Fruit fly (Drosophila melanogaster): ENCODE measurements around the gene CG10898.

Gene CG10898

DNA sequence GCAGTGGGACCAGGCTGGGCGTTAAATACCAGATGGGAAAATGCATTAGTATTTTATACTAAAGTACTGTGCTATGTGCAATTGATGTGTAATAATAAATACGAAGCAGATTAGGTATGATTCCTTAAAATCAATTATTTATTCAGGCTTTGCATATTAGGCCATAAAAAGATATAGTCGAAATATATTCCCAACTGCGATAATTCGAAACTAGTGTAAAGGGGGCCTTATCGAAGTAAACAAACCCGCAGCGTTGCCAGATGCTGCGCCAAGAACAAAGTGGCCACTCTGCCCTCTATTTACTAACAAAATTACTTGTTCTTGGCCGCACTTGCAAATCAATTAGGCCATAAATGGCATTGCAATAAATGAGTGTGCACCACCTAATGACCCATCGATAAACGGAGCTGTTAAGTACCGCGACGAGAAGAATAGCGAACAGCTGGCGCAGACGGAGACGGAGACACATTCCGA is at the start of gene CG10898:
CG10898 (plus strand) TSS at position 285 of the 474 bp plus-strand sequence.
- TF ChIP-seq trem (tag; optimal IDR thresholded peaks at IDR 0.05) (peak; percentile 81), PHDP (tag; optimal IDR thresholded peaks at IDR 0.05) (peak; percentile 84), CG3726 (GFP tag; IDR thresholded peaks at IDR 0.05) (peak; percentile 82), wdn (GFP tag; IDR thresholded peaks at IDR 0.05) (peak; percentile 75), sc (optimal IDR thresholded peaks at IDR 0.05) (no peak), sc (GFP tag; optimal IDR thresholded peaks at IDR 0.05) (peak; percentile 44), fu2 (GFP tag; optimal IDR thresholded peaks at IDR 0.05) (peak; percentile 85), NC2α (GFP tag; optimal IDR thresholded peaks at IDR 0.05) (peak; percentile 56), CG15011 (GFP tag; optimal IDR thresholded peaks at IDR 0.05) (no peak), Gsc (GFP tag; IDR thresholded peaks at IDR 0.05) (peak; percentile 42; the same call in 1 of the 2 replicates), CG11560 (tag; IDR thresholded peaks at IDR 0.05) (peak; percentile 74), crp (GFP tag; optimal IDR thresholded peaks at IDR 0.05) (peak in 1 of 2 experiments; percentile 60), CG4328 (GFP tag; optimal IDR thresholded peaks at IDR 0.05) (peak; percentile 60), Ets97D (GFP tag; optimal IDR thresholded peaks at IDR 0.05) (peak; percentile 90), Dbx (GFP tag; IDR thresholded peaks at IDR 0.05) (peak; percentile 83), onecut (GFP tag; IDR thresholded peaks at IDR 0.05) (peak; percentile 53), CG17186 (GFP tag; optimal IDR thresholded peaks at IDR 0.05) (peak; percentile 71), CG9609 (GFP tag; optimal IDR thresholded peaks at IDR 0.05) (peak; percentile 84), CG2712 (tag; optimal IDR thresholded peaks at IDR 0.05) (peak; percentile 86), Sry-δ (GFP tag; optimal IDR thresholded peaks at IDR 0.05) (peak; percentile 66), MTF-1 (GFP tag; optimal IDR thresholded peaks at IDR 0.05; ENCODE audit: borderline replicate concordance) (peak; percentile 18), Sox102F (GFP tag; optimal IDR thresholded peaks at IDR 0.05) (peak; percentile 86), CG10462 (GFP tag; optimal IDR thresholded peaks at IDR 0.05) (peak; percentile 77), Adf1 (GFP tag; IDR thresholded peaks at IDR 0.05) (peak; percentile 43), CG13123 (GFP tag; optimal IDR thresholded peaks at IDR 0.05) (peak; percentile 78), CG2129 (GFP tag; IDR thresholded peaks at IDR 0.05; ENCODE audit: partially characterized antibody) (no peak), cwo (GFP tag; optimal IDR thresholded peaks at IDR 0.05) (peak; percentile 57), gsb-n (tag; optimal IDR thresholded peaks at IDR 0.05) (peak; percentile 77), CG6683 (GFP tag; optimal IDR thresholded peaks at IDR 0.05) (peak; percentile 43), Dip2 (GFP tag; IDR thresholded peaks at IDR 0.05) (no peak), ap (GFP tag; IDR thresholded peaks at IDR 0.05) (peak; percentile 80), ewg (GFP tag; optimal IDR thresholded peaks at IDR 0.05) (peak; percentile 72), dimm (GFP tag; IDR thresholded peaks at IDR 0.05) (peak; percentile 35; the same call in 1 of the 2 replicates), CG10979 (tag; optimal IDR thresholded peaks at IDR 0.05) (peak; percentile 70), CG17385 (GFP tag; optimal IDR thresholded peaks at IDR 0.05) (peak; percentile 65), CG8944 (GFP tag; optimal IDR thresholded peaks at IDR 0.05) (peak; percentile 87), Awh (GFP tag; IDR thresholded peaks at IDR 0.05) (peak; percentile 73), CG31441 (GFP tag; IDR thresholded peaks at IDR 0.05) (peak; percentile 61), CG13775 (GFP tag; optimal IDR thresholded peaks at IDR 0.05) (peak; percentile 90), Fer3 (tag; optimal IDR thresholded peaks at IDR 0.05) (peak; percentile 78), ase (GFP tag; IDR thresholded peaks at IDR 0.05) (peak; percentile 86), NfI (GFP tag; optimal IDR thresholded peaks at IDR 0.05) (peak; percentile 84), CG12391 (tag; optimal IDR thresholded peaks at IDR 0.05) (peak; percentile 91), cad (GFP tag; optimal IDR thresholded peaks at IDR 0.05) (peak; percentile 47), phol (tag; optimal IDR thresholded peaks at IDR 0.05) (peak; percentile 89), CG42726 (GFP tag; IDR thresholded peaks at IDR 0.05; ENCODE audit: partially characterized antibody) (no peak), E2f2 (GFP tag; IDR thresholded peaks at IDR 0.05) (peak; percentile 72), tup (GFP tag; optimal IDR thresholded peaks at IDR 0.05) (no peak), TFAM (GFP tag; optimal IDR thresholded peaks at IDR 0.05) (peak; percentile 33), cas (GFP tag; IDR thresholded peaks at IDR 0.05) (peak; percentile 79; the same call in 1 of the 2 replicates)

All from whole organism, embryonic.